Worm (Caenorhabditis elegans): ENCODE measurements around the gene phf-30.

DNA sequence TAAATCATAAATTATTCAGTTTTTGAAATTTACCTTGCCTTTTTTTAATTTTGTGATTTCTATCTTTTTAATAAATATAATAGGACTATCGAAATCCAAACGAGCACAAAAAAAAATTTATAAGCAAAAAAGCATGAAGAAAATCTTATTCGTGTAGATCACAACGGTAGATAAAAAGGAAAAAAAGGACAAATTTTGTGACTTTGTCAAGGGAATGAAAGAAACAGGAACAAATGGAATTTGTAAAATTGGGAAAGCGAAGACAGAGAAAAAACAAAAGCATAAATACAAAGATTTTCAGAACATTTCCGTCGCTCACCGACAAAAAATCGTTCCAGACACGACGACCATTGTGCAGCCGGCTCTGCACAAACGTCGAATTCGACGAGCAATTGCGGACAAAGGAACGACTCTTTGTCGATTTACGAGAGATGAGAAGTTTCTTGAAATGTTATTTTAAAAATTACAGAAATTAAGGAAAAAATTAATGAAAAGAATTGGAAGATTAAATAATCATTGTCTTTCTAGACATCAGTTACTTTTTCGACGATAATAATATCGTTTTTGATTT is 50.1 kb downstream of the phf-30 start, which contains the start of gene F45F2.10:
- TF ChIP-seq nhr-27 (tag; optimal IDR thresholded peaks at IDR 0.05) = no peak
- TF ChIP-seq nfya-1 (tag; optimal IDR thresholded peaks at IDR 0.05; ENCODE audit: borderline replicate concordance, insufficient read depth) = no peak
- TF ChIP-seq F57A8.1 (GFP tag; optimal IDR thresholded peaks at IDR 0.05) = no peak
- TF ChIP-seq dox-1 (GFP tag; IDR thresholded peaks at IDR 0.05) = peak; percentile 41; the same call in 1 of the 2 replicates
